Worm (Caenorhabditis elegans) whole organism, L4 larva: ENCODE measurements around the gene tbc-17.

ENCODE experiments used
- F10B5.3 ChIP-seq: sonication (generic microtip); optimal IDR thresholded peaks from 2 replicates; lab custom pipeline; 2016; ENCODE audit warnings: mild to moderate bottlenecking, missing genetic modification characterization, missing compliant biosample characterization
- F26F4.8 ChIP-seq: fragments of 200-800 bp; sonication (Bioruptor generic); conservative IDR thresholded peaks from 2 replicates; pipeline ENCODE4 v1.3.6; 2022; ENCODE audit warnings: missing genetic modification characterization, missing compliant biosample characterization
- F44E2.7 ChIP-seq: fragments of 200-800 bp; sonication (Bioruptor generic); IDR thresholded peaks from 2 replicates; pipeline ENCODE4 v2.1.2; 2022; ENCODE audit warnings: missing genetic modification characterization, missing compliant biosample characterization
- F49E8.2 ChIP-seq: sonication (generic microtip); optimal IDR thresholded peaks from 2 replicates; lab custom pipeline; 2016; ENCODE audit warnings: missing compliant biosample characterization, mild to moderate bottlenecking, missing genetic modification characterization, borderline replicate concordance
- R02D3.7 ChIP-seq: fragments of 150-350 bp; sonication (generic microtip); optimal IDR thresholded peaks from 3 replicates; lab custom pipeline; 2014; ENCODE audit warnings: missing biosample characterization, missing genetic modification characterization
- T26A8.4 ChIP-seq: fragments of 200-800 bp; sonication (Bioruptor generic); IDR thresholded peaks from 2 replicates; pipeline ENCODE4 v1.3.6; 2022; ENCODE audit warnings: missing genetic modification characterization, missing compliant biosample characterization
- Y48G9A.11 ChIP-seq: fragments of 200-800 bp; sonication (Bioruptor generic); IDR thresholded peaks from 2 replicates; pipeline ENCODE4 v1.3.6; 2022; ENCODE audit warnings: missing genetic modification reagents, missing genetic modification characterization, missing compliant biosample characterization
- aha-1 ChIP-seq: fragments of 150-350 bp; peaks from one replicate; lab custom pipeline; 2014; ENCODE audit warnings: missing biosample characterization, missing genetic modification characterization
- aly-2 ChIP-seq: sonication (generic microtip); optimal IDR thresholded peaks from 2 replicates; lab custom pipeline; 2018; ENCODE audit warnings: missing biosample characterization, missing genetic modification characterization
- arid-1 ChIP-seq: fragments of 200-800 bp; sonication (Bioruptor generic); conservative IDR thresholded peaks from 2 replicates; pipeline ENCODE4 v1.3.6; 2022; ENCODE audit warnings: missing genetic modification reagents, missing genetic modification characterization, missing compliant biosample characterization
- ceh-32 ChIP-seq: sonication (generic microtip); optimal IDR thresholded peaks from 2 replicates; lab custom pipeline; 2016; ENCODE audit warnings: mild to moderate bottlenecking, missing genetic modification characterization, missing compliant biosample characterization; ENCODE audit not compliant: poor library complexity
- ceh-62 ChIP-seq: sonication (generic microtip); optimal IDR thresholded peaks from 2 replicates; lab custom pipeline; 2017; ENCODE audit warnings: missing biosample characterization, missing genetic modification characterization
- ces-1 ChIP-seq: fragments of 150-350 bp; sonication (generic microtip); optimal IDR thresholded peaks from 4 replicates; lab custom pipeline; 2014; ENCODE audit warnings: missing biosample characterization, missing genetic modification reagents, missing genetic modification characterization
- daf-19 ChIP-seq: fragments of 200-800 bp; sonication (Bioruptor generic); conservative IDR thresholded peaks from 2 replicates; pipeline ENCODE4 v1.3.6; 2022; ENCODE audit warnings: missing genetic modification characterization, missing compliant biosample characterization
- dmd-8 ChIP-seq: fragments of 200-800 bp; sonication (Bioruptor generic); IDR thresholded peaks from 2 replicates; pipeline ENCODE4 v1.3.6; 2022; ENCODE audit warnings: missing genetic modification characterization, missing compliant biosample characterization
- duxl-1 ChIP-seq: sonication (generic microtip); optimal IDR thresholded peaks from 2 replicates; lab custom pipeline; 2016; ENCODE audit warnings: mild to moderate bottlenecking, missing genetic modification characterization, moderate library complexity, missing compliant biosample characterization; ENCODE audit not compliant: poor library complexity
- fkh-10 ChIP-seq: fragments of 150-350 bp; optimal IDR thresholded peaks from 2 replicates; lab custom pipeline; 2014; ENCODE audit warnings: missing biosample characterization, missing genetic modification reagents, missing genetic modification characterization
- hif-1 ChIP-seq, 2 experiments: sonication (generic microtip); optimal IDR thresholded peaks; 2 replicates each; lab custom pipeline; 2016 to 2017; ENCODE audit warnings: missing compliant biosample characterization in 2 of 2, missing genetic modification characterization in 2 of 2, missing genetic modification reagents in 2 of 2, missing genotype in 2 of 2, mild to moderate bottlenecking in 1 of 2
- lim-7 ChIP-seq: fragments of 200-800 bp; sonication (Bioruptor generic); IDR thresholded peaks from 2 replicates; pipeline ENCODE4 v1.3.6; 2022; ENCODE audit warnings: missing genetic modification characterization, missing compliant biosample characterization
- lin-15B ChIP-seq: fragments of 150-350 bp; sonication (generic microtip); optimal IDR thresholded peaks from 3 replicates; lab custom pipeline; 2014; ENCODE audit warnings: missing biosample characterization, missing genetic modification characterization
- lin-38 ChIP-seq: fragments of 200-800 bp; sonication (Bioruptor generic); IDR thresholded peaks from 2 replicates; pipeline ENCODE4 v1.3.6; 2022; ENCODE audit warnings: missing genetic modification reagents, missing genetic modification characterization, missing compliant biosample characterization
- lsy-2 ChIP-seq, 2 experiments: fragments of 150-350 bp in 1 of 2; sonication (generic microtip) in 1 of 2; optimal IDR thresholded peaks; 2 replicates each; lab custom pipeline; 2014 to 2017; ENCODE audit warnings: missing biosample characterization in 2 of 2, missing genetic modification characterization in 2 of 2
- madf-5 ChIP-seq, 2 experiments: fragments of 200-800 bp; sonication (Bioruptor generic); IDR thresholded peaks; 2 replicates each; pipeline ENCODE4 v1.3.6; 2022; ENCODE audit warnings: missing compliant biosample characterization in 2 of 2, missing genetic modification characterization in 2 of 2
- nhr-102 ChIP-seq: sonication (generic microtip); optimal IDR thresholded peaks from 2 replicates; lab custom pipeline; 2016; ENCODE audit warnings: mild to moderate bottlenecking, missing genetic modification characterization, moderate library complexity, missing compliant biosample characterization
- nhr-111 ChIP-seq: fragments of 200-800 bp; sonication (Bioruptor generic); optimal IDR thresholded peaks from 2 replicates; lab custom pipeline; 2018; ENCODE audit warnings: mild to moderate bottlenecking, missing genetic modification characterization, missing compliant biosample characterization
- nhr-28 ChIP-seq: fragments of 150-350 bp; optimal IDR thresholded peaks from 2 replicates; lab custom pipeline; 2014; ENCODE audit warnings: missing biosample characterization, missing genetic modification characterization
- nhr-48 ChIP-seq: sonication (generic microtip); optimal IDR thresholded peaks from 2 replicates; lab custom pipeline; 2016; ENCODE audit warnings: mild to moderate bottlenecking, missing genetic modification characterization, missing compliant biosample characterization
- pha-4 ChIP-seq, 2 experiments: fragments of 150-350 bp in 1 of 2; fragments of 200-800 bp in 1 of 2; sonication (Bioruptor generic) in 1 of 2; IDR thresholded peaks in 1 of 2; optimal IDR thresholded peaks in 1 of 2; 2 replicates each; pipeline versions ENCODE4 v1.3.6 to Lab custom; 2014 to 2022; ENCODE audit warnings: missing genetic modification characterization in 2 of 2, missing genetic modification reagents in 2 of 2, missing biosample characterization in 1 of 2, missing compliant biosample characterization in 1 of 2
- saeg-2 ChIP-seq: fragments of 200-800 bp; sonication (Bioruptor generic); IDR thresholded peaks from 2 replicates; pipeline ENCODE4 v1.3.6; 2022; ENCODE audit warnings: missing genetic modification reagents, missing genetic modification characterization, missing compliant biosample characterization
- sdz-12 ChIP-seq: fragments of 200-800 bp; sonication (Bioruptor generic); optimal IDR thresholded peaks from 2 replicates; lab custom pipeline; 2018; ENCODE audit warnings: mild to moderate bottlenecking, missing genetic modification characterization, missing compliant biosample characterization
- set-16 ChIP-seq: fragments of 200-800 bp; sonication (Bioruptor generic); IDR thresholded peaks from 2 replicates; pipeline ENCODE4 v1.3.6; 2022; ENCODE audit warnings: missing genetic modification reagents, missing genetic modification characterization, missing compliant biosample characterization
- snpc-1.2 ChIP-seq: fragments of 200-800 bp; sonication (Bioruptor generic); IDR thresholded peaks from 2 replicates; pipeline ENCODE4 v1.3.6; 2022; ENCODE audit warnings: missing genetic modification reagents, missing genetic modification characterization, missing compliant biosample characterization
- tra-1 ChIP-seq: fragments of 200-800 bp; sonication (Bioruptor generic); IDR thresholded peaks from 2 replicates; pipeline ENCODE4 v1.3.6; 2022; ENCODE audit warnings: missing genetic modification reagents, missing genetic modification characterization, missing compliant biosample characterization
- unc-130 ChIP-seq: sonication (generic microtip); optimal IDR thresholded peaks from 2 replicates; lab custom pipeline; 2016; ENCODE audit warnings: missing genetic modification reagents, missing genetic modification characterization, missing compliant biosample characterization
- unc-62 ChIP-seq, 3 experiments: fragments of 150-350 bp in 1 of 3; sonication (generic microtip); optimal IDR thresholded peaks in 2 of 3; peaks in 1 of 3; 1 replicate in 1 of 3; 2 replicates in 2 of 3; lab custom pipeline; 2014 to 2017; ENCODE audit warnings: missing biosample characterization in 3 of 3, missing genetic modification characterization in 3 of 3, missing genetic modification reagents in 3 of 3, missing genotype in 1 of 3
- zip-2 ChIP-seq: fragments of 150-350 bp; optimal IDR thresholded peaks from 2 replicates; lab custom pipeline; 2014; ENCODE audit warnings: missing biosample characterization, missing genetic modification characterization
- ztf-11 ChIP-seq: fragments of 150-350 bp; optimal IDR thresholded peaks from 2 replicates; lab custom pipeline; 2014; ENCODE audit warnings: missing biosample characterization, missing genetic modification characterization
- ztf-7 ChIP-seq: fragments of 150-350 bp; optimal IDR thresholded peaks from 2 replicates; lab custom pipeline; 2014; ENCODE audit warnings: missing biosample characterization, missing genetic modification characterization

The tbc-17 gene

ce11 chrII:12696116-12696515, 1.9 kb downstream of the tbc-17 start:
- TF ChIP-seq set-16 (GFP tag; lab: Robert Waterston, UW) (peak; percentile 64; the same call in 1 of the 2 replicates), arid-1 (GFP tag; lab: Robert Waterston, UW) (no peak), nhr-28 (tag; lab: Kevin White, UChicago) (no peak), F26F4.8 (0 out of 2 replicates have a peak, but pooled peaks have one; percentile 45), aha-1 (tag; lab: Kevin White, UChicago) (peak; percentile 76)

- TF ChIP-seq F49E8.2 (tag; lab: Kevin White, UChicago) (no peak), ces-1 (GFP tag; lab: Kevin White, UChicago) (peak; percentile 33), lim-7 (GFP tag; lab: Robert Waterston, UW) (no peak), nhr-48 (tag; lab: Kevin White, UChicago) (no peak), zip-2 (no peak), snpc-1.2 (GFP tag; lab: Robert Waterston, UW) (no peak), unc-62 (GFP tag; optimal IDR thresholded peaks at IDR 0.05 in 1 of 2; lab: Kevin White, UChicago) (peak in 1 of 2 experiments; percentile 5), unc-62 (tag; optimal IDR thresholded peaks at IDR 0.05; lab: Kevin White, UChicago) (no peak), ceh-62 (tag; lab: Kevin White, UChicago) (no peak), R02D3.7 (tag; lab: Kevin White, UChicago) (no peak)
Observed at ce11 chrII:12711490-12711889, 17.3 kb downstream of the tbc-17 start.

ce11 chrII:12715757-12716350, 21.6 kb downstream of the tbc-17 start:
- peak; percentile 85 for TF ChIP-seq set-16 (GFP tag; lab: Robert Waterston, UW)
- TF ChIP-seq ceh-62 (tag; lab: Kevin White, UChicago), result no peak
- TF ChIP-seq, all 104 proteins: peak for 1

- TF ChIP-seq T26A8.4, result no peak
- no peak for TF ChIP-seq ztf-7 (tag; lab: Kevin White, UChicago)
- TF ChIP-seq F10B5.3, result no peak
- TF ChIP-seq madf-5 (GFP tag; IDR thresholded peaks at IDR 0.05; lab: Robert Waterston, UW), result no peak
- no peak for TF ChIP-seq nhr-111 (GFP tag; lab: Kevin White, UChicago)
- TF ChIP-seq tra-1, result no peak
- no peak for TF ChIP-seq daf-19 (GFP tag; lab: Robert Waterston, UW)
- TF ChIP-seq hif-1 (tag; optimal IDR thresholded peaks at IDR 0.05; lab: Kevin White, UChicago), result no peak
- TF ChIP-seq F49E8.2 (tag; lab: Kevin White, UChicago), result no peak
- no peak for TF ChIP-seq lsy-2 (tag; optimal IDR thresholded peaks at IDR 0.05; lab: Kevin White, UChicago)
- no peak for TF ChIP-seq arid-1 (GFP tag; lab: Robert Waterston, UW)
- no peak for TF ChIP-seq saeg-2 (GFP tag; lab: Robert Waterston, UW)
- TF ChIP-seq ztf-11 (tag; lab: Kevin White, UChicago), result no peak
- no peak for TF ChIP-seq ceh-32
Observed at ce11 chrII:12722049-12722448, 27.8 kb downstream of the tbc-17 start.

ce11 chrII:12722685-12723287, 28.6 kb downstream of the tbc-17 start:
- TF ChIP-seq sdz-12 (GFP tag; lab: Kevin White, UChicago), result no peak

- TF ChIP-seq aly-2 (tag; lab: Kevin White, UChicago), result no peak
- TF ChIP-seq Y48G9A.11 (GFP tag; lab: Robert Waterston, UW), result peak; percentile 61
- TF ChIP-seq lin-38 (GFP tag; lab: Robert Waterston, UW), result peak; percentile 62
- 0 out of 2 replicates have a peak, but pooled peaks have one; percentile 9 for TF ChIP-seq pha-4 (GFP tag; IDR thresholded peaks at IDR 0.05; lab: Robert Waterston, UW)
- TF ChIP-seq pha-4 (tag; optimal IDR thresholded peaks at IDR 0.05; lab: Kevin White, UChicago), result no peak
- TF ChIP-seq fkh-10 (GFP tag; lab: Kevin White, UChicago), result no peak
- peak; percentile 25 for TF ChIP-seq F49E8.2 (tag; lab: Kevin White, UChicago)
- no peak for TF ChIP-seq nhr-28 (tag; lab: Kevin White, UChicago)
- TF ChIP-seq nhr-102 (tag; lab: Kevin White, UChicago), result no peak
- no peak for TF ChIP-seq dmd-8 (GFP tag; lab: Robert Waterston, UW)
- no peak for TF ChIP-seq duxl-1 (tag; lab: Kevin White, UChicago)
- TF ChIP-seq lin-15B, result no peak
- TF ChIP-seq F44E2.7 (GFP tag; lab: Robert Waterston, UW), result 0 out of 2 replicates have a peak, but pooled peaks have one; percentile 67
- TF ChIP-seq unc-130 (GFP tag; lab: Kevin White, UChicago), result peak; percentile 29
- TF ChIP-seq ceh-62 (tag; lab: Kevin White, UChicago), result no peak
- TF ChIP-seq saeg-2 (GFP tag; lab: Robert Waterston, UW), result no peak
Observed at ce11 chrII:12726704-12727103, 32.5 kb downstream of the tbc-17 start.
